Fruit fly (Drosophila melanogaster) whole organism, prepupa: ENCODE results near the gene CG5853.

Source experiments
- Blimp-1 ChIP-seq: fragments of 200-800 bp; sonication (Bioruptor generic); optimal IDR thresholded peaks from 3 replicates; lab custom pipeline; 2017; ENCODE audit warnings: missing biosample characterization, missing genetic modification characterization, mild to moderate bottlenecking, moderate library complexity, missing genetic modification reagents
- CG10669 ChIP-seq: fragments of 200-800 bp; sonication (Bioruptor generic); optimal IDR thresholded peaks from 3 replicates; lab custom pipeline; 2018; ENCODE audit warnings: missing biosample characterization, mild to moderate bottlenecking, missing genetic modification characterization, moderate library complexity
- CG11762 ChIP-seq: fragments of 200-800 bp; sonication (Bioruptor generic); optimal IDR thresholded peaks from 3 replicates; lab custom pipeline; 2016; ENCODE audit warnings: missing biosample characterization, missing genetic modification characterization; ENCODE audit not compliant: insufficient read depth
- CG11902 ChIP-seq: fragments of 200-800 bp; sonication (Bioruptor generic); optimal IDR thresholded peaks from 3 replicates; lab custom pipeline; 2016; ENCODE audit warnings: missing biosample characterization, missing genetic modification characterization
- CG16779 ChIP-seq: fragments of 200-800 bp; sonication (Bioruptor generic); optimal IDR thresholded peaks from 3 replicates; lab custom pipeline; 2017; ENCODE audit warnings: missing biosample characterization, mild to moderate bottlenecking, missing genetic modification characterization
- CG3032 ChIP-seq: fragments of 200-800 bp; optimal IDR thresholded peaks from 2 replicates; lab custom pipeline; 2019; ENCODE audit warnings: missing biosample characterization, mild to moderate bottlenecking, missing genetic modification characterization, moderate library complexity
- CG32006 ChIP-seq: fragments of 200-800 bp; sonication (Bioruptor generic); optimal IDR thresholded peaks from 3 replicates; lab custom pipeline; 2017; ENCODE audit warnings: missing biosample characterization, mild to moderate bottlenecking, missing genetic modification characterization
- CG3919 ChIP-seq: fragments of 200-800 bp; sonication (Bioruptor generic); optimal IDR thresholded peaks from 3 replicates; lab custom pipeline; 2016; ENCODE audit warnings: missing biosample characterization, missing genetic modification characterization
- CG6163 ChIP-seq: fragments of 200-800 bp; sonication (Bioruptor generic); IDR thresholded peaks from 3 replicates; pipeline ENCODE4 v1.3.6; 2022; ENCODE audit warnings: missing biosample characterization, missing genetic modification characterization
- CG6276 ChIP-seq: fragments of 200-800 bp; sonication (Bioruptor generic); optimal IDR thresholded peaks from 2 replicates; lab custom pipeline; 2017; ENCODE audit warnings: missing biosample characterization, mild to moderate bottlenecking, missing genetic modification characterization
- CG6808 ChIP-seq: fragments of 200-800 bp; sonication (Bioruptor generic); optimal IDR thresholded peaks from 3 replicates; lab custom pipeline; 2017; ENCODE audit warnings: missing biosample characterization, missing genetic modification characterization, mild to moderate bottlenecking, moderate library complexity, missing genetic modification reagents
- CG6854 ChIP-seq: fragments of 200-800 bp; sonication (Bioruptor generic); optimal IDR thresholded peaks from 2 replicates; lab custom pipeline; 2017; ENCODE audit warnings: missing biosample characterization, mild to moderate bottlenecking, missing genetic modification characterization
- CG8119 ChIP-seq: fragments of 200-800 bp; sonication (Bioruptor generic); IDR thresholded peaks from 3 replicates; pipeline ENCODE4 v1.3.6; 2022; ENCODE audit warnings: missing biosample characterization, missing genetic modification characterization
- CG8319 ChIP-seq: fragments of 200-800 bp; sonication (Bioruptor generic); optimal IDR thresholded peaks from 3 replicates; lab custom pipeline; 2016; ENCODE audit warnings: missing biosample characterization, missing genetic modification characterization
- CG8632 ChIP-seq: fragments of 200-800 bp; sonication (Bioruptor generic); optimal IDR thresholded peaks from 3 replicates; lab custom pipeline; 2016; ENCODE audit warnings: missing biosample characterization, missing genetic modification characterization
- CG9139 ChIP-seq: fragments of 200-800 bp; sonication (Bioruptor generic); optimal IDR thresholded peaks from 3 replicates; lab custom pipeline; 2017; ENCODE audit warnings: missing biosample characterization, mild to moderate bottlenecking, missing genetic modification characterization
- Eip78C ChIP-seq: fragments of 200-800 bp; sonication (Bioruptor generic); peaks from one replicate; lab custom pipeline; 2016; ENCODE audit warnings: missing biosample characterization, missing genetic modification characterization
- Ets21C ChIP-seq: fragments of 200-800 bp; sonication (Bioruptor generic); optimal IDR thresholded peaks from 3 replicates; lab custom pipeline; 2016; ENCODE audit warnings: missing biosample characterization, missing genetic modification characterization
- Ets96B ChIP-seq: fragments of 200-800 bp; optimal IDR thresholded peaks from 2 replicates; lab custom pipeline; 2019; ENCODE audit warnings: missing biosample characterization, mild to moderate bottlenecking, missing genetic modification characterization, moderate library complexity
- Hr38 ChIP-seq: sonication (Bioruptor generic); optimal IDR thresholded peaks from 2 replicates; lab custom pipeline; 2016; ENCODE audit warnings: missing biosample characterization, missing genetic modification characterization
- Hr39 ChIP-seq: fragments of 200-800 bp; sonication (Bioruptor generic); optimal IDR thresholded peaks from 2 replicates; lab custom pipeline; 2016; ENCODE audit warnings: missing biosample characterization, missing genetic modification characterization
- Lpt ChIP-seq: fragments of 200-800 bp; sonication (Bioruptor generic); optimal IDR thresholded peaks from 3 replicates; lab custom pipeline; 2016; ENCODE audit warnings: missing biosample characterization, missing genetic modification characterization
- Met ChIP-seq: fragments of 200-800 bp; sonication (Bioruptor generic); optimal IDR thresholded peaks from 3 replicates; lab custom pipeline; 2016; ENCODE audit warnings: missing biosample characterization, missing genetic modification characterization
- Smox ChIP-seq: fragments of 200-800 bp; sonication (Bioruptor generic); optimal IDR thresholded peaks from 3 replicates; lab custom pipeline; 2016; ENCODE audit warnings: missing biosample characterization, missing genetic modification characterization
- Sox102F ChIP-seq: fragments of 200-800 bp; sonication (Bioruptor generic); optimal IDR thresholded peaks from 2 replicates; lab custom pipeline; 2016; ENCODE audit warnings: missing biosample characterization, mild to moderate bottlenecking, missing genetic modification characterization
- Sox14 ChIP-seq: fragments of 200-800 bp; sonication (Bioruptor generic); optimal IDR thresholded peaks from 3 replicates; lab custom pipeline; 2016; ENCODE audit warnings: missing biosample characterization, missing genetic modification characterization
- Sox15 ChIP-seq: fragments of 200-800 bp; sonication (Bioruptor generic); optimal IDR thresholded peaks from 3 replicates; lab custom pipeline; 2016; ENCODE audit warnings: missing biosample characterization, missing genetic modification characterization
- achi ChIP-seq: fragments of 200-800 bp; sonication (Bioruptor generic); optimal IDR thresholded peaks from 3 replicates; lab custom pipeline; 2016; ENCODE audit warnings: missing biosample characterization, missing genetic modification characterization
- acj6 ChIP-seq: fragments of 200-800 bp; sonication (Bioruptor generic); optimal IDR thresholded peaks from 3 replicates; lab custom pipeline; 2016; ENCODE audit warnings: missing biosample characterization, missing genetic modification characterization
- cyc ChIP-seq: fragments of 200-800 bp; sonication (Bioruptor generic); optimal IDR thresholded peaks from 3 replicates; lab custom pipeline; 2016; ENCODE audit warnings: missing biosample characterization, missing genetic modification characterization
- dac ChIP-seq: fragments of 200-800 bp; sonication (Bioruptor generic); optimal IDR thresholded peaks from 2 replicates; lab custom pipeline; 2017; ENCODE audit warnings: missing biosample characterization, mild to moderate bottlenecking, missing genetic modification characterization
- dsx ChIP-seq: fragments of 200-800 bp; optimal IDR thresholded peaks from 3 replicates; lab custom pipeline; 2019; ENCODE audit warnings: missing biosample characterization, mild to moderate bottlenecking, missing genetic modification characterization, moderate library complexity; ENCODE audit not compliant: poor library complexity, severe bottlenecking
- eg ChIP-seq: fragments of 200-800 bp; sonication (Bioruptor generic); IDR thresholded peaks from 3 replicates; pipeline ENCODE4 v1.3.6; 2022; ENCODE audit warnings: missing biosample characterization, missing genetic modification characterization
- esn ChIP-seq: fragments of 200-800 bp; sonication (Bioruptor generic); optimal IDR thresholded peaks from 2 replicates; lab custom pipeline; 2016; ENCODE audit warnings: missing biosample characterization, mild to moderate bottlenecking, missing genetic modification characterization, moderate library complexity
- fd85E ChIP-seq: fragments of 200-800 bp; sonication (Bioruptor generic); optimal IDR thresholded peaks from 3 replicates; lab custom pipeline; 2016; ENCODE audit warnings: missing biosample characterization, missing genetic modification characterization
- lz ChIP-seq: fragments of 200-800 bp; sonication (Bioruptor generic); optimal IDR thresholded peaks from 3 replicates; lab custom pipeline; 2016; ENCODE audit warnings: missing biosample characterization, missing genetic modification characterization
- net ChIP-seq: fragments of 200-800 bp; sonication (Bioruptor generic); optimal IDR thresholded peaks from 3 replicates; lab custom pipeline; 2016; ENCODE audit warnings: missing biosample characterization, missing genetic modification characterization
- pdm3 ChIP-seq: fragments of 200-800 bp; sonication (Bioruptor generic); optimal IDR thresholded peaks from 3 replicates; lab custom pipeline; 2016; ENCODE audit warnings: missing biosample characterization, missing genetic modification characterization
- spab ChIP-seq: fragments of 200-800 bp; sonication (Bioruptor generic); optimal IDR thresholded peaks from 2 replicates; lab custom pipeline; 2017; ENCODE audit warnings: missing biosample characterization, mild to moderate bottlenecking, missing genetic modification characterization, missing genetic modification reagents
- ss ChIP-seq, 2 experiments: fragments of 200-800 bp; sonication (Bioruptor generic); optimal IDR thresholded peaks; 2 replicates in 1 of 2; 3 replicates in 1 of 2; lab custom pipeline; 2017 to 2018; ENCODE audit warnings: mild to moderate bottlenecking in 2 of 2, missing biosample characterization in 2 of 2, missing genetic modification characterization in 2 of 2, moderate library complexity in 1 of 2
- vri ChIP-seq: fragments of 200-800 bp; sonication (Bioruptor generic); optimal IDR thresholded peaks from 3 replicates; lab custom pipeline; 2016; ENCODE audit warnings: missing biosample characterization, mild to moderate bottlenecking, missing genetic modification characterization

Gene CG5853

dm6 chr2L:9915011-9915850 lies 32.2 kb downstream of the CG5853 start, which contains the start of gene yip2 (continued):
- TF ChIP-seq dsx (GFP tag; lab: Kevin White, UChicago) = peak; percentile 92
- TF ChIP-seq CG6276 = peak; percentile 100
- peak; percentile 100 for TF ChIP-seq ss (GFP tag; optimal IDR thresholded peaks at IDR 0.05; lab: Kevin White, UChicago)
- TF ChIP-seq CG11762 = peak; percentile 93
- peak; percentile 97 for TF ChIP-seq CG8119 (GFP tag; lab: Robert Waterston, UW)
- peak; percentile 43 for TF ChIP-seq Hr39
- peak; percentile 96 for TF ChIP-seq fd85E (GFP tag; lab: Kevin White, UChicago)
- peak; percentile 96 for TF ChIP-seq Blimp-1
- peak; percentile 82 for TF ChIP-seq vri (GFP tag; lab: Kevin White, UChicago)
- peak; percentile 95 for TF ChIP-seq Lpt
- peak; percentile 81 for TF ChIP-seq CG8632 (GFP tag; lab: Kevin White, UChicago)
- TF ChIP-seq pdm3 = peak; percentile 80
- TF ChIP-seq CG11902 (GFP tag; lab: Kevin White, UChicago) = no peak
- TF ChIP-seq Met (GFP tag; lab: Kevin White, UChicago) = peak; percentile 87
- TF ChIP-seq Ets96B (tag; lab: Kevin White, UChicago) = peak; percentile 87
- TF ChIP-seq CG9139 (GFP tag; lab: Kevin White, UChicago) = peak; percentile 100
- TF ChIP-seq CG6163 (GFP tag; lab: Robert Waterston, UW) = peak; percentile 76
- peak; percentile 98 for TF ChIP-seq net (GFP tag; lab: Kevin White, UChicago)
- peak; percentile 92 for TF ChIP-seq CG8319
- TF ChIP-seq CG6808 (GFP tag; lab: Kevin White, UChicago) = peak; percentile 99
- peak; percentile 84 for TF ChIP-seq esn (GFP tag; lab: Kevin White, UChicago)
- TF ChIP-seq Sox14 (GFP tag; lab: Kevin White, UChicago) = peak; percentile 93
- TF ChIP-seq Eip78C (GFP tag; lab: Kevin White, UChicago) = peak; percentile 86
- TF ChIP-seq CG3919 (GFP tag; lab: Kevin White, UChicago) = peak; percentile 92
- peak; percentile 99 for TF ChIP-seq CG16779 (tag; lab: Kevin White, UChicago)

dm6 chr2L:9912570-9913260 lies 34.7 kb downstream of the CG5853 start, which contains the start of the genes Etl1 and Srp54:
Etl1 (minus strand) TSS chr2L:9912608.
Srp54 (plus strand) TSS chr2L:9912911.
- TF ChIP-seq Sox14 (GFP tag; lab: Kevin White, UChicago) (peak; percentile 17), spab (GFP tag; lab: Kevin White, UChicago) (no peak), esn (GFP tag; lab: Kevin White, UChicago) (peak; percentile 11), CG3919 (GFP tag; lab: Kevin White, UChicago) (peak; percentile 22), CG3032 (peak; percentile 5), CG11762 (no peak), lz (GFP tag; lab: Kevin White, UChicago) (peak; percentile 3), Eip78C (GFP tag; lab: Kevin White, UChicago) (peak; percentile 52), dac (GFP tag; lab: Kevin White, UChicago) (no peak)

DNA sequence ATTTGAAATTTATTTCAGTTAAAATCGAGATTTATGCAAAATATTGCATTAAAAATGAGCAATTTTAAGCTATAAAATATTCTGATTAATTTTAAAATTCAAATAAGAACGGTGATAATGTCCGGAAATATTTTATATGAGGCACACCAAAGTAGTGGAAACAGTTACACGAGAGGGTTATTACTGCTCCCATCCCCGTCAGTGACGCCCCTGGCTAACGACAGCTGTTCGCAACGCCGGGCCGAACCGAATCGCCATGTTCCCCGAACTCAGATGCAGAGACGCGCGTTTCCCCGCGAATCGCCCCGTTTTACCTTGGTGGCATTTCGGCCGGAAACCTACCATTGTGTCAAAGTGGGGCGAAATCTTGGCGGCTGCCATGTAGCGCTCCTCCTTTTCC lies 35.7 kb downstream of the CG5853 start:
- TF ChIP-seq Eip78C (GFP tag; lab: Kevin White, UChicago) (peak; percentile 43), CG32006 (GFP tag; lab: Kevin White, UChicago) (peak; percentile 7), Hr38 (GFP tag; lab: Kevin White, UChicago) (no peak), CG6854 (GFP tag; lab: Kevin White, UChicago) (no peak), Ets96B (tag; lab: Kevin White, UChicago) (no peak), pdm3 (peak; percentile 28), achi (peak; percentile 6), Sox14 (GFP tag; lab: Kevin White, UChicago) (no peak), cyc (GFP tag; lab: Kevin White, UChicago) (peak; percentile 9), acj6 (peak; percentile 1), spab (GFP tag; lab: Kevin White, UChicago) (no peak), CG6163 (GFP tag; lab: Robert Waterston, UW) (peak; percentile 49; the same call in 2 of the 3 replicates), Sox102F (GFP tag; lab: Kevin White, UChicago) (no peak), Met (GFP tag; lab: Kevin White, UChicago) (peak; percentile 8), Smox (GFP tag; lab: Kevin White, UChicago) (peak; percentile 13), ss (GFP tag; optimal IDR thresholded peaks at IDR 0.05; lab: Kevin White, UChicago) (no peak), dac (GFP tag; lab: Kevin White, UChicago) (no peak), lz (GFP tag; lab: Kevin White, UChicago) (peak; percentile 40), CG8632 (GFP tag; lab: Kevin White, UChicago) (no peak), CG6808 (GFP tag; lab: Kevin White, UChicago) (no peak), Ets21C (GFP tag; lab: Kevin White, UChicago) (no peak), Sox15 (GFP tag; lab: Kevin White, UChicago) (no peak), Hr39 (peak; percentile 13), CG10669 (GFP tag; lab: Kevin White, UChicago) (no peak), eg (GFP tag; lab: Robert Waterston, UW) (peak; percentile 80), CG3919 (GFP tag; lab: Kevin White, UChicago) (no peak), CG8119 (GFP tag; lab: Robert Waterston, UW) (peak; percentile 28; the same call in 2 of the 3 replicates)
